Fruit fly (Drosophila melanogaster) whole organism, embryonic: ENCODE data around the gene CG17816.
A peak's percentile ranks its signal among the peaks of the same experiment; 100 is the strongest.

ENCODE experiments used
- ATbp ChIP-seq: fragments of 200-800 bp; sonication (Bioruptor generic); optimal IDR thresholded peaks from 2 replicates; lab custom pipeline; 2017; ENCODE audit warnings: missing biosample characterization, mild to moderate bottlenecking, missing genetic modification characterization, missing genetic modification reagents
- Asciz ChIP-seq: fragments of 200-800 bp; sonication (Bioruptor generic); optimal IDR thresholded peaks from 2 replicates; lab custom pipeline; 2017; ENCODE audit warnings: missing biosample characterization, mild to moderate bottlenecking, missing genetic modification characterization, missing genetic modification reagents
- BtbVII ChIP-seq: fragments of 200-800 bp; sonication (Bioruptor generic); optimal IDR thresholded peaks from 3 replicates; lab custom pipeline; 2017; ENCODE audit warnings: missing biosample characterization, mild to moderate bottlenecking, missing genetic modification characterization
- CG10209 ChIP-seq: fragments of 200-800 bp; sonication (Bioruptor generic); optimal IDR thresholded peaks from 3 replicates; lab custom pipeline; 2017; ENCODE audit warnings: missing biosample characterization, mild to moderate bottlenecking, missing genetic modification characterization, missing genetic modification reagents
- CG10267 ChIP-seq: fragments of 200-800 bp; sonication (Bioruptor generic); optimal IDR thresholded peaks from 2 replicates; lab custom pipeline; 2018; ENCODE audit warnings: missing biosample characterization, mild to moderate bottlenecking, missing genetic modification characterization, moderate library complexity
- CG10979 ChIP-seq: fragments of 200-800 bp; sonication (Bioruptor generic); optimal IDR thresholded peaks from 2 replicates; lab custom pipeline; 2018; ENCODE audit warnings: missing biosample characterization, mild to moderate bottlenecking, missing genetic modification characterization, moderate library complexity
- CG11398 ChIP-seq: fragments of 200-800 bp; sonication (Bioruptor generic); optimal IDR thresholded peaks from 2 replicates; lab custom pipeline; 2016; ENCODE audit warnings: missing biosample characterization, missing genetic modification characterization
- CG11504 ChIP-seq: fragments of 200-800 bp; sonication (Bioruptor generic); optimal IDR thresholded peaks from 3 replicates; lab custom pipeline; 2019; ENCODE audit warnings: missing biosample characterization, mild to moderate bottlenecking, missing genetic modification characterization, moderate library complexity
- CG12391 ChIP-seq: fragments of 200-800 bp; sonication (Bioruptor generic); optimal IDR thresholded peaks from 3 replicates; lab custom pipeline; 2018; ENCODE audit warnings: missing biosample characterization, mild to moderate bottlenecking, missing genetic modification characterization, moderate library complexity
- CG15514 ChIP-seq: fragments of 200-800 bp; sonication (Bioruptor generic); optimal IDR thresholded peaks from 3 replicates; lab custom pipeline; 2017; ENCODE audit warnings: missing biosample characterization, missing genetic modification characterization, mild to moderate bottlenecking, moderate library complexity, missing genetic modification reagents
- CG15601 ChIP-seq: fragments of 200-800 bp; sonication (Bioruptor generic); optimal IDR thresholded peaks from 3 replicates; lab custom pipeline; 2019; ENCODE audit warnings: missing biosample characterization, mild to moderate bottlenecking, missing genetic modification characterization, moderate library complexity
- CG1603 ChIP-seq: fragments of 200-800 bp; sonication (Bioruptor generic); optimal IDR thresholded peaks from 2 replicates; lab custom pipeline; 2019; ENCODE audit warnings: missing biosample characterization, mild to moderate bottlenecking, missing genetic modification characterization, moderate library complexity
- CG17568 ChIP-seq: fragments of 200-800 bp; sonication (Bioruptor generic); optimal IDR thresholded peaks from 2 replicates; lab custom pipeline; 2018; ENCODE audit warnings: missing biosample characterization, mild to moderate bottlenecking, missing genetic modification characterization, moderate library complexity
- CG18619 ChIP-seq: fragments of 200-800 bp; sonication (Bioruptor generic); optimal IDR thresholded peaks from 3 replicates; lab custom pipeline; 2017; ENCODE audit warnings: missing biosample characterization, mild to moderate bottlenecking, missing genetic modification characterization
- CG2129 ChIP-seq: fragments of 200-800 bp; sonication (Bioruptor generic); IDR thresholded peaks from 2 replicates; pipeline ENCODE4 v1.3.6; 2022; ENCODE audit warnings: missing biosample characterization, missing genetic modification characterization; ENCODE audit not compliant: partially characterized antibody
- CG3065 ChIP-seq: fragments of 200-800 bp; sonication (Bioruptor generic); optimal IDR thresholded peaks from 2 replicates; lab custom pipeline; 2016; ENCODE audit warnings: missing biosample characterization, missing genetic modification characterization
- CG4404 ChIP-seq: fragments of 200-800 bp; sonication (Bioruptor generic); IDR thresholded peaks from 2 replicates; pipeline ENCODE4 v1.3.6; 2022; ENCODE audit warnings: missing biosample characterization, missing genetic modification characterization
- CG4617 ChIP-seq: fragments of 200-800 bp; sonication (Bioruptor generic); optimal IDR thresholded peaks from 3 replicates; lab custom pipeline; 2016; ENCODE audit warnings: missing biosample characterization, missing genetic modification characterization, borderline replicate concordance
- CG4730 ChIP-seq: fragments of 200-800 bp; sonication (Bioruptor generic); IDR thresholded peaks from 2 replicates; pipeline ENCODE4 v1.3.6; 2022; ENCODE audit warnings: missing biosample characterization, missing genetic modification characterization
- CG5180 ChIP-seq: fragments of 200-800 bp; sonication (Bioruptor generic); optimal IDR thresholded peaks from 3 replicates; lab custom pipeline; 2017; ENCODE audit warnings: missing biosample characterization, missing genetic modification characterization, mild to moderate bottlenecking, moderate library complexity, missing genetic modification reagents
- CG6689 ChIP-seq: fragments of 200-800 bp; sonication (Bioruptor generic); IDR thresholded peaks from 2 replicates; pipeline ENCODE4 v1.3.6; 2022; ENCODE audit warnings: missing biosample characterization, missing genetic modification characterization
- CG6765 ChIP-seq: fragments of 200-800 bp; sonication (Bioruptor generic); optimal IDR thresholded peaks from 3 replicates; lab custom pipeline; 2017; ENCODE audit warnings: missing biosample characterization, mild to moderate bottlenecking, missing genetic modification characterization
- CG7271 ChIP-seq: fragments of 200-800 bp; sonication (Bioruptor generic); optimal IDR thresholded peaks from 2 replicates; lab custom pipeline; 2018; ENCODE audit warnings: missing biosample characterization, mild to moderate bottlenecking, missing genetic modification characterization, moderate library complexity
- CG7556 ChIP-seq: fragments of 200-800 bp; sonication (Bioruptor generic); optimal IDR thresholded peaks from 2 replicates; lab custom pipeline; 2017; ENCODE audit warnings: missing biosample characterization, mild to moderate bottlenecking, missing genetic modification characterization
- CG8290 ChIP-seq, 3 experiments: fragments of 200-800 bp; sonication (Bioruptor generic); optimal IDR thresholded peaks; 2 replicates each; lab custom pipeline; 2016 to 2019; ENCODE audit warnings: missing biosample characterization in 3 of 3, missing genetic modification characterization in 3 of 3, mild to moderate bottlenecking in 2 of 3, moderate library complexity in 1 of 3
- CG9727 ChIP-seq: fragments of 200-800 bp; sonication (Bioruptor generic); optimal IDR thresholded peaks from 3 replicates; lab custom pipeline; 2017; ENCODE audit warnings: missing biosample characterization, mild to moderate bottlenecking, missing genetic modification characterization
- H15 ChIP-seq: fragments of 200-800 bp; sonication (Bioruptor generic); IDR thresholded peaks from 3 replicates; pipeline ENCODE4 v1.3.6; 2022; ENCODE audit warnings: missing biosample characterization, missing genetic modification characterization
- MTF-1 ChIP-seq: fragments of 200-800 bp; sonication (Bioruptor generic); optimal IDR thresholded peaks from 2 replicates; lab custom pipeline; 2018; ENCODE audit warnings: missing biosample characterization, mild to moderate bottlenecking, missing genetic modification characterization, borderline replicate concordance
- Meics ChIP-seq: fragments of 200-800 bp; sonication (Bioruptor generic); optimal IDR thresholded peaks from 2 replicates; lab custom pipeline; 2017; ENCODE audit warnings: missing biosample characterization, mild to moderate bottlenecking, missing genetic modification characterization
- Nf-YA ChIP-seq: fragments of 200-800 bp; sonication (Bioruptor generic); IDR thresholded peaks from 2 replicates; pipeline ENCODE4 v1.3.6; 2022; ENCODE audit warnings: missing biosample characterization, missing genetic modification characterization
- Scr ChIP-seq: fragments of 200-800 bp; sonication (Bioruptor generic); IDR thresholded peaks from 2 replicates; pipeline ENCODE4 v1.3.6; 2022; ENCODE audit warnings: missing biosample characterization, missing genetic modification characterization; ENCODE audit not compliant: partially characterized antibody
- Spps ChIP-seq: fragments of 200-800 bp; sonication (Bioruptor generic); optimal IDR thresholded peaks from 2 replicates; lab custom pipeline; 2018; ENCODE audit warnings: missing biosample characterization, mild to moderate bottlenecking, missing genetic modification characterization
- Taf1 ChIP-seq: fragments of 200-800 bp; sonication (Bioruptor generic); IDR thresholded peaks from 2 replicates; pipeline ENCODE4 v1.3.6; 2022; ENCODE audit warnings: missing biosample characterization, missing genetic modification characterization
- ci ChIP-seq: fragments of 200-800 bp; sonication (Bioruptor generic); IDR thresholded peaks from 3 replicates; pipeline ENCODE4 v1.3.6; 2022; ENCODE audit warnings: missing biosample characterization, missing genetic modification characterization
- croc ChIP-seq: fragments of 200-800 bp; sonication (Bioruptor generic); conservative IDR thresholded peaks from 3 replicates; pipeline ENCODE4 v1.3.6; 2022; ENCODE audit warnings: missing biosample characterization, missing genetic modification characterization
- exex ChIP-seq: fragments of 200-800 bp; sonication (Bioruptor generic); optimal IDR thresholded peaks from 4 replicates; lab custom pipeline; 2018; ENCODE audit warnings: missing biosample characterization, mild to moderate bottlenecking, missing genetic modification characterization, moderate library complexity
- eyg ChIP-seq: fragments of 200-800 bp; sonication (Bioruptor generic); optimal IDR thresholded peaks from 3 replicates; lab custom pipeline; 2016; ENCODE audit warnings: missing biosample characterization, missing genetic modification characterization
- fd3F ChIP-seq: fragments of 200-800 bp; sonication (Bioruptor generic); optimal IDR thresholded peaks from 2 replicates; lab custom pipeline; 2018; ENCODE audit warnings: missing biosample characterization, mild to moderate bottlenecking, missing genetic modification characterization, moderate library complexity
- fd96Cb ChIP-seq: fragments of 200-800 bp; sonication (Bioruptor generic); optimal IDR thresholded peaks from 2 replicates; lab custom pipeline; 2018; ENCODE audit warnings: missing biosample characterization, mild to moderate bottlenecking, missing genetic modification characterization, moderate library complexity
- fru ChIP-seq: fragments of >200 bp; optimal IDR thresholded peaks from 2 replicates; lab custom pipeline; 2017
- gfzf ChIP-seq: fragments of 200-800 bp; sonication (Bioruptor generic); optimal IDR thresholded peaks from 2 replicates; lab custom pipeline; 2016; ENCODE audit warnings: missing biosample characterization, mild to moderate bottlenecking, missing genetic modification characterization, moderate library complexity
- ken ChIP-seq: fragments of 200-800 bp; sonication (Bioruptor generic); IDR thresholded peaks from 3 replicates; pipeline ENCODE4 v1.3.6; 2022; ENCODE audit warnings: missing biosample characterization, missing genetic modification characterization
- knrl ChIP-seq: fragments of 200-800 bp; sonication (Bioruptor generic); IDR thresholded peaks from 3 replicates; pipeline ENCODE4 v1.3.6; 2022; ENCODE audit warnings: missing biosample characterization, missing genetic modification characterization; ENCODE audit not compliant: partially characterized antibody
- p53 ChIP-seq: fragments of 200-800 bp; sonication (Bioruptor generic); optimal IDR thresholded peaks from 2 replicates; lab custom pipeline; 2016; ENCODE audit warnings: missing biosample characterization, missing genetic modification characterization
- pzg ChIP-seq: fragments of 200-800 bp; sonication (Bioruptor generic); optimal IDR thresholded peaks from 3 replicates; lab custom pipeline; 2018; ENCODE audit warnings: missing biosample characterization, mild to moderate bottlenecking, missing genetic modification characterization, moderate library complexity
- sna ChIP-seq: fragments of 200-800 bp; sonication (Bioruptor generic); IDR thresholded peaks from 2 replicates; pipeline ENCODE4 v1.3.6; 2022; ENCODE audit warnings: missing biosample characterization, missing genetic modification characterization; ENCODE audit not compliant: partially characterized antibody
- sqz ChIP-seq: fragments of 200-800 bp; sonication (Bioruptor generic); optimal IDR thresholded peaks from 3 replicates; lab custom pipeline; 2018; ENCODE audit warnings: missing biosample characterization, mild to moderate bottlenecking, missing genetic modification characterization
- trem ChIP-seq: fragments of 200-800 bp; optimal IDR thresholded peaks from 3 replicates; lab custom pipeline; 2019; ENCODE audit warnings: missing biosample characterization, mild to moderate bottlenecking, missing genetic modification characterization, moderate library complexity
- z ChIP-seq: fragments of 200-800 bp; sonication (Bioruptor generic); IDR thresholded peaks from 3 replicates; pipeline ENCODE4 v1.3.6; 2022; ENCODE audit warnings: missing biosample characterization, missing genetic modification characterization
- zfh2 ChIP-seq: fragments of 200-800 bp; sonication (Bioruptor generic); optimal IDR thresholded peaks from 2 replicates; lab custom pipeline; 2016; ENCODE audit warnings: missing biosample characterization, missing genetic modification characterization

CG17816 gene

dm6 chr3R:7907311-7907710 is 20.8 kb upstream of the CG17816 start, which contains the start of the genes Taf7 and EMC1 (continued):
- TF ChIP-seq ATbp (GFP tag; lab: Kevin White, UChicago) (no peak), sqz (GFP tag; lab: Kevin White, UChicago) (no peak), CG4404 (GFP tag; lab: Robert Waterston, UW) (peak; percentile 51; the same call in 1 of the 2 replicates), z (GFP tag; lab: Robert Waterston, UW) (no peak), CG4617 (GFP tag; lab: Kevin White, UChicago) (peak; percentile 90), CG10979 (tag; lab: Kevin White, UChicago) (peak; percentile 31), CG2129 (peak; percentile 86), eyg (no peak), trem (tag; lab: Kevin White, UChicago) (peak; percentile 47), CG12391 (tag; lab: Kevin White, UChicago) (no peak), pzg (peak; percentile 83), Meics (no peak), Taf1 (GFP tag; lab: Robert Waterston, UW) (no peak), Scr (GFP tag; lab: Robert Waterston, UW) (peak; percentile 98), CG11504 (tag; lab: Kevin White, UChicago) (no peak), sna (GFP tag; lab: Robert Waterston, UW) (peak; percentile 92), CG4730 (no peak), BtbVII (GFP tag; lab: Kevin White, UChicago) (no peak), Asciz (GFP tag; lab: Kevin White, UChicago) (no peak), CG18619 (GFP tag; lab: Kevin White, UChicago) (no peak), CG15601 (tag; lab: Kevin White, UChicago) (no peak), CG11398 (no peak), CG1603 (tag; lab: Kevin White, UChicago) (no peak), fd3F (GFP tag; lab: Kevin White, UChicago) (no peak), exex (tag; lab: Kevin White, UChicago) (no peak), ci (no peak), Spps (tag; lab: Kevin White, UChicago) (no peak), CG7556 (GFP tag; lab: Kevin White, UChicago) (no peak), Nf-YA (GFP tag; lab: Robert Waterston, UW) (no peak), CG15514 (peak; percentile 63), zfh2 (GFP tag; lab: Kevin White, UChicago) (peak; percentile 58), H15 (GFP tag; lab: Robert Waterston, UW) (no peak), p53 (GFP tag; lab: Kevin White, UChicago) (peak; percentile 20), CG6765 (GFP tag; lab: Kevin White, UChicago) (no peak), CG9727 (no peak), gfzf (GFP tag; lab: Kevin White, UChicago) (peak; percentile 18), MTF-1 (GFP tag; lab: Kevin White, UChicago) (no peak), CG17568 (GFP tag; lab: Kevin White, UChicago) (no peak), knrl (peak; percentile 100), CG10267 (tag; lab: Kevin White, UChicago) (peak; percentile 55), CG7271 (no peak), CG6689 (GFP tag; lab: Robert Waterston, UW) (no peak), CG5180 (no peak), fd96Cb (tag; lab: Kevin White, UChicago) (no peak), ken (no peak), croc (GFP tag; lab: Robert Waterston, UW) (no peak), CG8290 (GFP tag; optimal IDR thresholded peaks at IDR 0.05; lab: Kevin White, UChicago) (peak; percentile 85), CG8290 (tag; optimal IDR thresholded peaks at IDR 0.05; lab: Kevin White, UChicago) (peak in 1 of 2 experiments; percentile 8), fru (lab: Kevin White, UChicago) (no peak), CG3065 (GFP tag; lab: Kevin White, UChicago) (no peak), CG10209 (GFP tag; lab: Kevin White, UChicago) (no peak)
